Worm (Caenorhabditis elegans): ENCODE data around the gene ets-7.

- TF ChIP-seq ZK546.5 (tag; optimal IDR thresholded peaks at IDR 0.05): no peak
- no peak for TF ChIP-seq unc-62 (GFP tag; optimal IDR thresholded peaks at IDR 0.05 in 1 of 2)
- TF ChIP-seq unc-62 (tag; optimal IDR thresholded peaks at IDR 0.05): no peak
- no peak for TF ChIP-seq nhr-25 (tag; optimal IDR thresholded peaks at IDR 0.05; ENCODE audit: borderline replicate concordance, insufficient read depth)
- TF ChIP-seq T26A8.4 (GFP tag; IDR thresholded peaks at IDR 0.05): no peak
- TF ChIP-seq nhr-76 (tag; optimal IDR thresholded peaks at IDR 0.05): no peak
- TF ChIP-seq pqm-1 (tag; optimal IDR thresholded peaks at IDR 0.05): no peak
- TF ChIP-seq nhr-11 (tag; optimal IDR thresholded peaks at IDR 0.05): no peak
- no peak for TF ChIP-seq daf-12 (tag; optimal IDR thresholded peaks at IDR 0.05)
- TF ChIP-seq snpc-1.2 (GFP tag; IDR thresholded peaks at IDR 0.05): no peak
Observed at ce11 chrV:7590454-7590853, 31.9 kb upstream of the ets-7 start, which contains the start of gene C50E3.6.
